Fruit fly (Drosophila melanogaster): ENCODE measurements around the gene CG9393.

CG9393 gene

dm6 chr3R:9546808-9547381 lies 16.6 kb downstream of the CG9393 start:
- TF ChIP-seq Dfd (GFP tag; optimal IDR thresholded peaks at IDR 0.05): peak; percentile 82
- no peak for TF ChIP-seq tai (GFP tag; optimal IDR thresholded peaks at IDR 0.05)

DNA sequence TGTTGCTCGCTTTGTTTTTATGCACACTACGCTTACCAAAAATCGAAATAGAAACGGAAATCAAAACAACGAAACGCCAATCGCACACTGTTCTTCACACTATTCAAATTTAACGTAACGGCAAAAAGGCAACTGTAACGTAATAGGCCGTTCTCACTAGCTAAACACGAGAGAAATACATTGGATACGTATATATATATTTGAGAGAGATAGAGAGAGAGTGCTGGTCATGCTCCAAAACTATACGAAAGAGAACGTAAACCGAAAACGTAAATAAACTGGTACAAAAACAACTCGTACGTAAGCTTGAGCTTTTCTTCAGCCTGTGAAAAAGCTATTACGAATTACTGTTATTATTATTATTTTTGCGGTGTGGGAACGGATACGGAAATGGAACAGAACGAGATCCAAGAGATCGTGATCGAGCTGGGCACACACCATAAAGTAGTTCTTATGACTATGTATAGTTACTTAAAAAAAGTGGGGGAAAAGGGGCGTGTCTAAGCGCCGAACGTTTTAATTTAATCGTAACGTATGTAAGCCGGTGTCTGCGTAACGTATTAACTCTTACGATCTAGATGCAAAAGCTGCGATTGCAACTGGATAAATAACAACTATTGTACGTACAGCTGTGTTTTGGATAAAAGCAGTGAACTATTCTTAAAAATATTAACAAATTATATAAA lies 19.8 kb downstream of the CG9393 start:
- TF ChIP-seq OdsH (GFP tag; optimal IDR thresholded peaks at IDR 0.05): no peak
- no peak for TF ChIP-seq HLH106 (tag; optimal IDR thresholded peaks at IDR 0.05)
- peak; percentile 29 for TF ChIP-seq N (GFP tag; optimal IDR thresholded peaks at IDR 0.05)
- TF ChIP-seq Jra (GFP tag; optimal IDR thresholded peaks at IDR 0.05): no peak
- no peak for TF ChIP-seq rgr (GFP tag; optimal IDR thresholded peaks at IDR 0.05)
- no peak for TF ChIP-seq Hnf4 (GFP tag; optimal IDR thresholded peaks at IDR 0.05)

dm6 chr3R:9534595-9535217 lies 28.8 kb downstream of the CG9393 start:
- peak; percentile 36 for TF ChIP-seq Vsx2 (GFP tag; optimal IDR thresholded peaks at IDR 0.05; ENCODE audit: partially characterized antibody)
- no peak for TF ChIP-seq sage (GFP tag; optimal IDR thresholded peaks at IDR 0.05)
- no peak for TF ChIP-seq N (GFP tag; optimal IDR thresholded peaks at IDR 0.05)
- no peak for TF ChIP-seq dmrt93B (GFP tag; optimal IDR thresholded peaks at IDR 0.05)
- TF ChIP-seq Hnf4 (GFP tag; optimal IDR thresholded peaks at IDR 0.05): no peak
- no peak for TF ChIP-seq h (GFP tag; optimal IDR thresholded peaks at IDR 0.05)
- no peak for TF ChIP-seq lola (GFP tag; optimal IDR thresholded peaks at IDR 0.05)
- no peak for TF ChIP-seq Mio (GFP tag; optimal IDR thresholded peaks at IDR 0.05)
- TF ChIP-seq tai (GFP tag; optimal IDR thresholded peaks at IDR 0.05): no peak
- peak; percentile 80 to 85 for TF ChIP-seq dl (GFP tag; optimal IDR thresholded peaks at IDR 0.05; ENCODE audit: insufficient read depth in 1 of 2, partially characterized antibody in 2 of 2)
- peak; percentile 85 for TF ChIP-seq Dif (GFP tag; optimal IDR thresholded peaks at IDR 0.05; ENCODE audit: partially characterized antibody)
- TF ChIP-seq Hr78 (GFP tag; optimal IDR thresholded peaks at IDR 0.05): no peak
- TF ChIP-seq pan (optimal IDR thresholded peaks at IDR 0.05): no peak
- no peak for TF ChIP-seq foxo (GFP tag; optimal IDR thresholded peaks at IDR 0.05)
- no peak for TF ChIP-seq sv (GFP tag; optimal IDR thresholded peaks at IDR 0.05)
- no peak for TF ChIP-seq CG9705 (GFP tag; optimal IDR thresholded peaks at IDR 0.05)
- no peak for TF ChIP-seq dsf (GFP tag; optimal IDR thresholded peaks at IDR 0.05; ENCODE audit: borderline replicate concordance)
- no peak for TF ChIP-seq CrebA (GFP tag; optimal IDR thresholded peaks at IDR 0.05; ENCODE audit: borderline replicate concordance)
- TF ChIP-seq brk (GFP tag; optimal IDR thresholded peaks at IDR 0.05): no peak
- no peak for TF ChIP-seq Jra (GFP tag; optimal IDR thresholded peaks at IDR 0.05)
- no peak for TF ChIP-seq CG32264 (GFP tag; optimal IDR thresholded peaks at IDR 0.05)
- no peak for TF ChIP-seq Myc (optimal IDR thresholded peaks at IDR 0.05)
- TF ChIP-seq jim (GFP tag; optimal IDR thresholded peaks at IDR 0.05): no peak
- TF ChIP-seq ey (GFP tag; optimal IDR thresholded peaks at IDR 0.05): no peak

- TF ChIP-seq Dfd (GFP tag; optimal IDR thresholded peaks at IDR 0.05) (no peak), lola (GFP tag; optimal IDR thresholded peaks at IDR 0.05) (no peak), Vsx2 (GFP tag; optimal IDR thresholded peaks at IDR 0.05; ENCODE audit: partially characterized antibody) (no peak), CG9705 (GFP tag; optimal IDR thresholded peaks at IDR 0.05) (peak; percentile 7), ey (GFP tag; optimal IDR thresholded peaks at IDR 0.05) (peak; percentile 88), Sp1 (GFP tag; optimal IDR thresholded peaks at IDR 0.05) (peak; percentile 84), br (GFP tag; optimal IDR thresholded peaks at IDR 0.05) (peak; percentile 87), CG32264 (GFP tag; optimal IDR thresholded peaks at IDR 0.05) (peak; percentile 70), dsf (GFP tag; optimal IDR thresholded peaks at IDR 0.05; ENCODE audit: borderline replicate concordance) (peak; percentile 69), Mio (GFP tag; optimal IDR thresholded peaks at IDR 0.05) (no peak), psq (GFP tag; optimal IDR thresholded peaks at IDR 0.05) (peak; percentile 66), dl (GFP tag; optimal IDR thresholded peaks at IDR 0.05; ENCODE audit: insufficient read depth in 1 of 2, partially characterized antibody in 2 of 2) (no peak), woc (GFP tag; optimal IDR thresholded peaks at IDR 0.05) (peak; percentile 66), fru (GFP tag; optimal IDR thresholded peaks at IDR 0.05) (peak; percentile 89), Hr83 (GFP tag; optimal IDR thresholded peaks at IDR 0.05; ENCODE audit: poor library complexity, severe bottlenecking) (no peak), rgr (GFP tag; optimal IDR thresholded peaks at IDR 0.05) (peak; percentile 90), GATAd (GFP tag; optimal IDR thresholded peaks at IDR 0.05) (peak; percentile 6), Dif (GFP tag; optimal IDR thresholded peaks at IDR 0.05; ENCODE audit: partially characterized antibody) (no peak), h (GFP tag; optimal IDR thresholded peaks at IDR 0.05) (peak; percentile 77), OdsH (GFP tag; optimal IDR thresholded peaks at IDR 0.05) (peak; percentile 85), N (GFP tag; optimal IDR thresholded peaks at IDR 0.05) (no peak), dmrt93B (GFP tag; optimal IDR thresholded peaks at IDR 0.05) (peak; percentile 63), Rel (GFP tag; optimal IDR thresholded peaks at IDR 0.05) (no peak), Rel (tag; optimal IDR thresholded peaks at IDR 0.05) (no peak), HLH106 (tag; optimal IDR thresholded peaks at IDR 0.05) (peak; percentile 80), pan (optimal IDR thresholded peaks at IDR 0.05) (no peak), jim (GFP tag; optimal IDR thresholded peaks at IDR 0.05) (no peak), Abd-B (GFP tag; optimal IDR thresholded peaks at IDR 0.05) (no peak), foxo (GFP tag; optimal IDR thresholded peaks at IDR 0.05) (peak in 1 of 2 experiments; percentile 84), Myc (optimal IDR thresholded peaks at IDR 0.05) (no peak), usp (GFP tag; optimal IDR thresholded peaks at IDR 0.05) (no peak), Hnf4 (GFP tag; optimal IDR thresholded peaks at IDR 0.05) (peak; percentile 87), CrebA (GFP tag; optimal IDR thresholded peaks at IDR 0.05; ENCODE audit: borderline replicate concordance) (no peak)
These were observed 29.4 kb downstream of the CG9393 start for dm6 chr3R:9534125-9534496.
